Fruit fly (Drosophila melanogaster): ENCODE data around the gene CG32485.

Gene CG32485

dm6 chr3L:3037822-3038563 lies 12.1 kb upstream of the CG32485 start (continued):
- TF ChIP-seq CG17802 (tag; optimal IDR thresholded peaks at IDR 0.05) (no peak), CG17829 (tag; optimal IDR thresholded peaks at IDR 0.05) (peak; percentile 43), Optix (GFP tag; IDR thresholded peaks at IDR 0.05) (no peak), CG34224 (GFP tag; IDR thresholded peaks at IDR 0.05; ENCODE audit: partially characterized antibody) (0 out of 3 replicates have a peak, but pooled peaks have one; percentile 25), Awh (GFP tag; IDR thresholded peaks at IDR 0.05) (peak; percentile 54; the same call in 1 of the 2 replicates), ems (GFP tag; optimal IDR thresholded peaks at IDR 0.05) (no peak), trh (GFP tag; optimal IDR thresholded peaks at IDR 0.05) (no peak), NK7.1 (GFP tag; optimal IDR thresholded peaks at IDR 0.05) (no peak), CG11723 (GFP tag; optimal IDR thresholded peaks at IDR 0.05) (no peak), Dek (tag; optimal IDR thresholded peaks at IDR 0.05) (no peak), CG9932 (GFP tag; IDR thresholded peaks at IDR 0.05) (no peak), onecut (GFP tag; IDR thresholded peaks at IDR 0.05) (peak; percentile 73), GATAe (GFP tag; conservative IDR thresholded peaks at IDR 0.05) (no peak), CG9727 (GFP tag; optimal IDR thresholded peaks at IDR 0.05) (no peak), CG6689 (GFP tag; IDR thresholded peaks at IDR 0.05) (no peak), ham (GFP tag; IDR thresholded peaks at IDR 0.05) (no peak), maf-S (GFP tag; optimal IDR thresholded peaks at IDR 0.05) (no peak), HHEX (GFP tag; optimal IDR thresholded peaks at IDR 0.05) (no peak), gsb (GFP tag; IDR thresholded peaks at IDR 0.05) (0 out of 2 replicates have a peak, but pooled peaks have one; percentile 6), HLH4C (GFP tag; IDR thresholded peaks at IDR 0.05; ENCODE audit: partially characterized antibody) (no peak), run (tag; optimal IDR thresholded peaks at IDR 0.05) (peak; percentile 12), CG8478 (optimal IDR thresholded peaks at IDR 0.05) (no peak), B-H2 (GFP tag; optimal IDR thresholded peaks at IDR 0.05) (no peak), mirr (GFP tag; optimal IDR thresholded peaks at IDR 0.05) (peak; percentile 49), rib (GFP tag; IDR thresholded peaks at IDR 0.05) (peak; percentile 39; the same call in 1 of the 2 replicates), Lpt (GFP tag; optimal IDR thresholded peaks at IDR 0.05) (no peak), Drgx (GFP tag; IDR thresholded peaks at IDR 0.05) (peak; percentile 56), ap (GFP tag; IDR thresholded peaks at IDR 0.05) (no peak), CG4617 (GFP tag; optimal IDR thresholded peaks at IDR 0.05; ENCODE audit: borderline replicate concordance) (no peak), D (optimal IDR thresholded peaks at IDR 0.05) (no peak), D (GFP tag; optimal IDR thresholded peaks at IDR 0.05) (no peak), btn (GFP tag; optimal IDR thresholded peaks at IDR 0.05) (no peak), CG12744 (GFP tag; optimal IDR thresholded peaks at IDR 0.05) (no peak), CG13624 (GFP tag; optimal IDR thresholded peaks at IDR 0.05) (peak; percentile 33), CG12104 (GFP tag; optimal IDR thresholded peaks at IDR 0.05) (no peak), CG7987 (GFP tag; optimal IDR thresholded peaks at IDR 0.05) (peak; percentile 21), Gug (GFP tag; IDR thresholded peaks at IDR 0.05) (no peak), zfh2 (GFP tag; optimal IDR thresholded peaks at IDR 0.05) (no peak), Nf-YC (tag; optimal IDR thresholded peaks at IDR 0.05) (peak; percentile 27), Deaf1 (tag; optimal IDR thresholded peaks at IDR 0.05) (peak; percentile 83), CG3407 (GFP tag; optimal IDR thresholded peaks at IDR 0.05) (no peak), bab2 (GFP tag; optimal IDR thresholded peaks at IDR 0.05) (no peak), sisA (GFP tag; IDR thresholded peaks at IDR 0.05) (no peak), scrt (GFP tag; optimal IDR thresholded peaks at IDR 0.05) (no peak), twi (tag; optimal IDR thresholded peaks at IDR 0.05) (no peak), unpg (GFP tag; optimal IDR thresholded peaks at IDR 0.05) (no peak), CG2712 (tag; optimal IDR thresholded peaks at IDR 0.05) (peak; percentile 32), Dll (GFP tag; IDR thresholded peaks at IDR 0.05; ENCODE audit: partially characterized antibody) (no peak), CG7271 (tag; optimal IDR thresholded peaks at IDR 0.05) (peak; percentile 35), CG7556 (GFP tag; optimal IDR thresholded peaks at IDR 0.05) (no peak)

Measured in whole organism, embryonic.